Fruit fly (Drosophila melanogaster) whole organism, pupa: Measurements from ENCODE around the gene Adgf-A2.

Experiments
- CG10348 ChIP-seq: fragments of 200-800 bp; sonication (Bioruptor generic); IDR thresholded peaks from 2 replicates; pipeline ENCODE4 v1.3.6; 2022; ENCODE audit warnings: missing biosample characterization, missing genetic modification characterization
- EcR ChIP-seq: fragments of 200-800 bp; sonication (Bioruptor generic); optimal IDR thresholded peaks from 3 replicates; lab custom pipeline; 2019; ENCODE audit warnings: missing biosample characterization, missing genetic modification characterization, mild to moderate bottlenecking, moderate library complexity, missing genetic modification reagents

dm6 chr3L:17746760-17747159 is 17.2 kb downstream of the Adgf-A2 start, which contains the start of gene CG6034:
- TF ChIP-seq EcR (GFP tag; lab: Kevin White, UChicago), result no peak
- TF ChIP-seq CG10348 (GFP tag; lab: Robert Waterston, UW), result no peak
